Worm (Caenorhabditis elegans) whole organism, L2 larva: ENCODE data around the gene hda-6.

Source experiments
- C34F6.9 ChIP-seq: fragments of 150-350 bp; optimal IDR thresholded peaks from 2 replicates; lab custom pipeline; 2014; ENCODE audit warnings: missing biosample characterization, missing genetic modification characterization
- F13H6.1 ChIP-seq: sonication (generic microtip); optimal IDR thresholded peaks from 2 replicates; lab custom pipeline; 2016; ENCODE audit warnings: missing genetic modification characterization, missing compliant biosample characterization
- R02D3.7 ChIP-seq: fragments of 150-350 bp; optimal IDR thresholded peaks from 2 replicates; lab custom pipeline; 2014; ENCODE audit warnings: missing biosample characterization, missing genetic modification characterization
- ZK546.5 ChIP-seq: sonication (generic microtip); optimal IDR thresholded peaks from 2 replicates; lab custom pipeline; 2017; ENCODE audit warnings: missing biosample characterization, missing genetic modification characterization
- aly-2 ChIP-seq: fragments of 150-350 bp; optimal IDR thresholded peaks from 2 replicates; lab custom pipeline; 2014; ENCODE audit warnings: missing biosample characterization, missing genetic modification characterization
- ama-1 ChIP-seq: fragments of 150-350 bp; optimal IDR thresholded peaks from 2 replicates; lab custom pipeline; 2018; ENCODE audit warnings: inconsistent platforms
- blmp-1 ChIP-seq: sonication (generic microtip); optimal IDR thresholded peaks from 2 replicates; lab custom pipeline; 2017; ENCODE audit warnings: missing genetic modification characterization, mild to moderate bottlenecking, missing compliant biosample characterization, antibody characterized with exemption, moderate library complexity; ENCODE audit not compliant: insufficient read depth
- ceh-16 ChIP-seq: fragments of 150-350 bp; optimal IDR thresholded peaks from 2 replicates; lab custom pipeline; 2014; ENCODE audit warnings: missing biosample characterization, missing genetic modification characterization
- ceh-82 ChIP-seq: fragments of 150-350 bp; optimal IDR thresholded peaks from 2 replicates; lab custom pipeline; 2014; ENCODE audit warnings: missing biosample characterization, missing genetic modification characterization
- crh-2 ChIP-seq: sonication (generic microtip); optimal IDR thresholded peaks from 2 replicates; lab custom pipeline; 2017; ENCODE audit warnings: missing biosample characterization, missing genetic modification characterization
- dmd-4 ChIP-seq: sonication (generic microtip); optimal IDR thresholded peaks from 2 replicates; lab custom pipeline; 2017; ENCODE audit warnings: missing biosample characterization, missing genetic modification characterization
- egl-27 ChIP-seq: sonication (generic microtip); optimal IDR thresholded peaks from 3 replicates; lab custom pipeline; 2017; ENCODE audit warnings: missing biosample characterization, missing genetic modification reagents, missing genetic modification characterization
- elt-1 ChIP-seq: fragments of 150-350 bp; optimal IDR thresholded peaks from 2 replicates; lab custom pipeline; 2014; ENCODE audit warnings: missing biosample characterization, missing genetic modification characterization
- fos-1 ChIP-seq: fragments of 150-350 bp; optimal IDR thresholded peaks from 2 replicates; lab custom pipeline; 2014; ENCODE audit warnings: missing biosample characterization, missing genetic modification characterization
- gmeb-1 ChIP-seq: fragments of 150-350 bp; optimal IDR thresholded peaks from 2 replicates; lab custom pipeline; 2014; ENCODE audit warnings: missing biosample characterization, missing genetic modification characterization
- lin-13 ChIP-seq: fragments of 150-350 bp; optimal IDR thresholded peaks from 2 replicates; lab custom pipeline; 2014; ENCODE audit warnings: missing biosample characterization, missing genetic modification reagents, missing genetic modification characterization
- lsy-2 ChIP-seq, 2 experiments: fragments of 150-350 bp in 1 of 2; sonication (generic microtip) in 1 of 2; optimal IDR thresholded peaks; 2 replicates each; lab custom pipeline; 2014 to 2017; ENCODE audit warnings: missing biosample characterization in 2 of 2, missing genetic modification characterization in 2 of 2
- mbf-1 ChIP-seq: sonication (generic microtip); optimal IDR thresholded peaks from 2 replicates; lab custom pipeline; 2017; ENCODE audit warnings: missing biosample characterization, missing genetic modification characterization
- mdl-1 ChIP-seq, 2 experiments: fragments of 150-350 bp in 1 of 2; sonication (generic microtip) in 1 of 2; optimal IDR thresholded peaks; 2 replicates each; lab custom pipeline; 2017; ENCODE audit warnings: missing biosample characterization in 2 of 2, missing genetic modification characterization in 2 of 2
- nhr-10 ChIP-seq: sonication (generic microtip); optimal IDR thresholded peaks from 2 replicates; lab custom pipeline; 2017; ENCODE audit warnings: missing biosample characterization, missing genetic modification characterization
- nhr-11 ChIP-seq: fragments of 150-350 bp; optimal IDR thresholded peaks from 2 replicates; lab custom pipeline; 2014; ENCODE audit warnings: missing biosample characterization, missing genetic modification characterization
- nhr-12 ChIP-seq: fragments of 150-350 bp; optimal IDR thresholded peaks from 2 replicates; lab custom pipeline; 2014; ENCODE audit warnings: missing biosample characterization, missing genetic modification characterization
- nhr-129 ChIP-seq: fragments of 150-350 bp; optimal IDR thresholded peaks from 2 replicates; lab custom pipeline; 2014; ENCODE audit warnings: missing biosample characterization, missing genetic modification characterization
- nhr-21 ChIP-seq: fragments of 150-350 bp; optimal IDR thresholded peaks from 2 replicates; lab custom pipeline; 2014; ENCODE audit warnings: missing biosample characterization, missing genetic modification characterization
- nhr-23 ChIP-seq: fragments of 150-350 bp; optimal IDR thresholded peaks from 2 replicates; lab custom pipeline; 2014; ENCODE audit warnings: missing biosample characterization, missing genetic modification reagents, missing genetic modification characterization
- nhr-237 ChIP-seq: fragments of 150-350 bp; optimal IDR thresholded peaks from 2 replicates; lab custom pipeline; 2014; ENCODE audit warnings: missing biosample characterization, missing genetic modification characterization
- nhr-25 ChIP-seq: fragments of 150-350 bp; sonication (generic microtip); optimal IDR thresholded peaks from 3 replicates; lab custom pipeline; 2014; ENCODE audit warnings: missing biosample characterization, missing genetic modification characterization
- nhr-6 ChIP-seq: fragments of 150-350 bp; optimal IDR thresholded peaks from 2 replicates; lab custom pipeline; 2014; ENCODE audit warnings: missing biosample characterization, missing genetic modification characterization
- nhr-77 ChIP-seq: fragments of 150-350 bp; optimal IDR thresholded peaks from 2 replicates; lab custom pipeline; 2014; ENCODE audit warnings: missing biosample characterization, missing genetic modification characterization
- peb-1 ChIP-seq: fragments of 150-350 bp; optimal IDR thresholded peaks from 2 replicates; lab custom pipeline; 2014; ENCODE audit warnings: missing biosample characterization, missing genetic modification characterization
- sem-4 ChIP-seq: fragments of 150-350 bp; optimal IDR thresholded peaks from 2 replicates; lab custom pipeline; 2014; ENCODE audit warnings: missing biosample characterization, missing genetic modification reagents, missing genetic modification characterization
- sma-9 ChIP-seq, 2 experiments: fragments of 150-350 bp in 1 of 2; sonication (generic microtip) in 1 of 2; optimal IDR thresholded peaks; 2 replicates each; lab custom pipeline; 2014 to 2016; ENCODE audit warnings: missing genetic modification characterization in 2 of 2, mild to moderate bottlenecking in 1 of 2, missing biosample characterization in 1 of 2, missing compliant biosample characterization in 1 of 2, missing genetic modification reagents in 1 of 2, moderate library complexity in 1 of 2
- snpc-4 ChIP-seq: fragments of 150-350 bp; optimal IDR thresholded peaks from 2 replicates; lab custom pipeline; 2014; ENCODE audit warnings: missing biosample characterization, missing genetic modification characterization
- unc-39 ChIP-seq: fragments of 150-350 bp; optimal IDR thresholded peaks from 2 replicates; lab custom pipeline; 2014; ENCODE audit warnings: missing biosample characterization, missing genetic modification characterization
- unc-55 ChIP-seq: fragments of 150-350 bp; sonication (generic microtip); optimal IDR thresholded peaks from 3 replicates; lab custom pipeline; 2014; ENCODE audit warnings: missing biosample characterization, missing genetic modification reagents, missing genetic modification characterization
- unc-62 ChIP-seq: fragments of 150-350 bp; optimal IDR thresholded peaks from 2 replicates; lab custom pipeline; 2014; ENCODE audit warnings: missing biosample characterization, missing genetic modification reagents, missing genetic modification characterization
- zag-1 ChIP-seq: fragments of 150-350 bp; optimal IDR thresholded peaks from 2 replicates; lab custom pipeline; 2014; ENCODE audit warnings: missing biosample characterization, missing genetic modification characterization
- ztf-1 ChIP-seq: fragments of 200-800 bp; sonication (Bioruptor generic); conservative IDR thresholded peaks from 2 replicates; pipeline ENCODE4 v1.3.6; 2022; ENCODE audit warnings: missing genetic modification characterization, missing compliant biosample characterization
- ztf-11 ChIP-seq: sonication (generic microtip); optimal IDR thresholded peaks from 2 replicates; lab custom pipeline; 2017; ENCODE audit warnings: missing biosample characterization, missing genetic modification characterization
- ztf-4 ChIP-seq: fragments of 150-350 bp; optimal IDR thresholded peaks from 2 replicates; lab custom pipeline; 2014; ENCODE audit warnings: missing biosample characterization, missing genetic modification characterization

The hda-6 gene

DNA sequence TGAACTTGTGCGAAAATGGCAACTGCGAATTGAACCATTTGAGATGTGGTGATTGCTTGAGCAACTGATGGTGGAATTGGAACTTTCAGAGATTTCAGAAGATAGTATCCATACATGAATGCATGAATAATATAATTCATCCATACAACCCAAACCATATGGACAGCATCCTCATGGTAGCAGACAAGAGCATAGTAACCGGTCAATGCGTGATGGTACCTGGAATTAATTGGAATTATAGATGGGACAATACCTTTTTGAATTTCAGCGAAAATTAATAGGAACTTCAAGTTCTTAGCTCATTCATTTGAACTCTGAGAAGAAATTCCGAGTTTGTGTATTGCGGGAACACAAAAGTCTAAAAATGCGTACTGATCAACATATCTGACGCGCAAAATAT, 10.8 kb upstream of the hda-6 start:
- TF ChIP-seq aly-2 (tag; lab: Kevin White, UChicago) (no peak), blmp-1 (tag; lab: Kevin White, UChicago) (no peak), ztf-1 (GFP tag; lab: Robert Waterston, UW) (no peak), nhr-77 (tag; lab: Kevin White, UChicago) (no peak), nhr-23 (no peak), gmeb-1 (tag; lab: Kevin White, UChicago) (no peak), nhr-237 (no peak), ztf-4 (tag; lab: Kevin White, UChicago) (no peak), peb-1 (tag; lab: Kevin White, UChicago) (no peak), ceh-82 (tag; lab: Kevin White, UChicago) (no peak), F13H6.1 (tag; lab: Kevin White, UChicago) (no peak), R02D3.7 (no peak), egl-27 (tag; lab: Kevin White, UChicago) (no peak), ceh-16 (tag; lab: Kevin White, UChicago) (no peak), nhr-12 (tag; lab: Kevin White, UChicago) (no peak), C34F6.9 (tag; lab: Kevin White, UChicago) (no peak)
- TF ChIP-seq, all 48 proteins: peak for 0

DNA sequence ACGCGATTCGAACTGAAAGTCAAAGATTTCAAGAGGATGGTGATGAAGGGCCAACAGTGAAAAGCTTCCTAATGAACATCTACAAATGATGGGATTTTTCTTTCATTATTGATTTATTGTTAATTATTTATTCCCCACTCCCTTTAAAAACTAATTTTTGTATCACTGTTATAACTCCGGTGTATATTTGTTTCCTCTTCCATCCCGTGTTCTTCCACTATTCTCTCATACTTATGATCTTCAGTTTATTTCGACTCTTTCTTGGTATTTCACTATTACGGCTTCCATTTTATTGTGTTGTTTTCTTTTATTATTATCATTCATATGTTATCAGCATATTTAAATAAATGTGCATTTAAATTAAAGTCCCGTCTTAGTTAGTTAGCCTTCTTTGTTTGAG, 10.2 kb upstream of the hda-6 start:
- TF ChIP-seq dmd-4 (tag; lab: Kevin White, UChicago) (no peak), fos-1 (tag; lab: Kevin White, UChicago) (peak; percentile 2), nhr-6 (tag; lab: Kevin White, UChicago) (no peak), nhr-77 (tag; lab: Kevin White, UChicago) (no peak)

DNA sequence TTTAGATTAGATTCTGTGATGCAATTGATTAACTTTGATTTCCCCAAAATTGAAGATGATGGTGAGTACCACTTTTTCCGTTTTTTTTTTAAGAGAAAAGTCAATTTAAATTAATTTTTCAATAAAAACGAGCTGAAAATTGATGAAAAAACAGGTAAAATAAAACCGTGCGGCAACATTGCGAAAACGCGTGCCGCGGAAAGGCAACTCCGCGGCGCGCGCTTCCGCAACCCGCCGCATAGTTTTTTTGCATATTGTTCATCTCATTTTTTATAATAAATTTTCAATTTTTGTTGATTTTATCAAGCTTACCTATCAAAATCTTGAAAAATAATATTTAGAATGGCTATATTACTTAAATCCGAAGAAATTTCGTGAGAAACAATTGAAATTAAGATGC, 6.8 kb upstream of the hda-6 start:
- no peak for TF ChIP-seq ztf-11 (tag; lab: Kevin White, UChicago)
- no peak for TF ChIP-seq snpc-4 (tag; lab: Kevin White, UChicago)
- peak in 1 of 2 experiments; percentile 26 for TF ChIP-seq lsy-2 (tag; optimal IDR thresholded peaks at IDR 0.05; lab: Kevin White, UChicago)
- peak; percentile 53 for TF ChIP-seq unc-55 (GFP tag; lab: Kevin White, UChicago)
- TF ChIP-seq F13H6.1 (tag; lab: Kevin White, UChicago), result no peak
- no peak for TF ChIP-seq nhr-12 (tag; lab: Kevin White, UChicago)
- no peak for TF ChIP-seq aly-2 (tag; lab: Kevin White, UChicago)
- no peak for TF ChIP-seq nhr-25 (tag; lab: Kevin White, UChicago)
- no peak for TF ChIP-seq ztf-1 (GFP tag; lab: Robert Waterston, UW)
- TF ChIP-seq ztf-4 (tag; lab: Kevin White, UChicago), result no peak

DNA sequence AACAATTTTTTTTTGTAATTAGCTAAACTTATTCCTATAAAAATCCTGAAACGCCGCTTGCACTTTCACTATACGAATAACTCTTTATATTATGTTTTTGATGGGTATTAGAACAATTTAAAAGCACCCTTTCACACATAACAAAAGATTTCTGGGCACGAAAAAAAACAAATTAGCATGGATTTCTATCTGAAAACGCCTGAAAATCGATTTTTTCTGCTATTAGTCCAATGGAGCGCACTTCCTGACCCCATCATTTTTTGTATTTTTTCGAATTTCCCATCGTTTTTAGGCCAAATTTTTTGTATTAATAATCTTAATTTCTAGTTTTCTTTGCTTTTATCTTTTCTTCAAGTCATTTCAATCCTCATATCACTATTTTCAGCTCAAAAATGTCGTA, 5.3 kb upstream of the hda-6 start, which contains the start of gene F41H10.3:
F41H10.3 (plus strand) TSS at position 388 of the 400 bp plus-strand sequence.
- no peak for TF ChIP-seq unc-55 (GFP tag; lab: Kevin White, UChicago)
- peak; percentile 2 for TF ChIP-seq C34F6.9 (tag; lab: Kevin White, UChicago)

DNA sequence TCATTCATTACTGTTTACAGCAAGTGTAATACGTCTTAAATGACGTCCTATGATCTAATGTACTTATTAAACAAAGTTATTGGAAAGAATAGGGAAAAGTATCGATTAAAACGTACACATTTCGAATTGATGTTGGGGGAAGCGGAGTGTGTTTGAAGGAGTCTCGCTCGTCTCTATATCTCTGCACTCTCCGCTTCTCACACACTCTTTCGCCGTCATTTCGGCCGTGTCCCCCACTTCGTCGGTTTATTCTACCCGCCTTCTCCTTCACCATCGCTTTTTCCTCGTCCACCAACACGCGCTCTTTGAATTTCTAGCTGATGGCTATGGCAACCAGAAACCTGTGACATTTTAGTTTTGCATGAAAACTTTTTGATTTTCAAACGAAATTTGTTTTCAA, 4.8 kb upstream of the hda-6 start:
- TF ChIP-seq nhr-10 (tag; lab: Kevin White, UChicago) (no peak), mdl-1 (tag; optimal IDR thresholded peaks at IDR 0.05; lab: Kevin White, UChicago) (no peak), nhr-25 (tag; lab: Kevin White, UChicago) (peak; percentile 20), fos-1 (tag; lab: Kevin White, UChicago) (no peak), peb-1 (tag; lab: Kevin White, UChicago) (no peak), sma-9 (GFP tag; optimal IDR thresholded peaks at IDR 0.05; lab: Kevin White, UChicago) (peak; percentile 11), sma-9 (tag; optimal IDR thresholded peaks at IDR 0.05; lab: Kevin White, UChicago) (no peak), nhr-11 (tag; lab: Kevin White, UChicago) (no peak), ztf-11 (tag; lab: Kevin White, UChicago) (no peak), elt-1 (tag; lab: Kevin White, UChicago) (no peak), unc-62 (GFP tag; lab: Kevin White, UChicago) (no peak), zag-1 (tag; lab: Kevin White, UChicago) (no peak), mbf-1 (tag; lab: Kevin White, UChicago) (no peak), nhr-21 (tag; lab: Kevin White, UChicago) (no peak), nhr-129 (peak; percentile 50), ceh-16 (tag; lab: Kevin White, UChicago) (no peak), ama-1 (lab: Kevin White, UChicago) (no peak), lsy-2 (tag; optimal IDR thresholded peaks at IDR 0.05; lab: Kevin White, UChicago) (peak in 1 of 2 experiments; percentile 45), ZK546.5 (tag; lab: Kevin White, UChicago) (no peak), unc-39 (tag; lab: Kevin White, UChicago) (no peak), R02D3.7 (no peak), F13H6.1 (tag; lab: Kevin White, UChicago) (peak; percentile 29), ztf-1 (GFP tag; lab: Robert Waterston, UW) (no peak), crh-2 (tag; lab: Kevin White, UChicago) (peak; percentile 34), unc-55 (GFP tag; lab: Kevin White, UChicago) (peak; percentile 52), sem-4 (tag; lab: Kevin White, UChicago) (no peak), lin-13 (GFP tag; lab: Kevin White, UChicago) (no peak), aly-2 (tag; lab: Kevin White, UChicago) (no peak), dmd-4 (tag; lab: Kevin White, UChicago) (no peak), nhr-6 (tag; lab: Kevin White, UChicago) (no peak), snpc-4 (tag; lab: Kevin White, UChicago) (peak; percentile 37), C34F6.9 (tag; lab: Kevin White, UChicago) (peak; percentile 63)
